Worm (Caenorhabditis elegans): ENCODE measurements around the gene F14H12.8.

DNA sequence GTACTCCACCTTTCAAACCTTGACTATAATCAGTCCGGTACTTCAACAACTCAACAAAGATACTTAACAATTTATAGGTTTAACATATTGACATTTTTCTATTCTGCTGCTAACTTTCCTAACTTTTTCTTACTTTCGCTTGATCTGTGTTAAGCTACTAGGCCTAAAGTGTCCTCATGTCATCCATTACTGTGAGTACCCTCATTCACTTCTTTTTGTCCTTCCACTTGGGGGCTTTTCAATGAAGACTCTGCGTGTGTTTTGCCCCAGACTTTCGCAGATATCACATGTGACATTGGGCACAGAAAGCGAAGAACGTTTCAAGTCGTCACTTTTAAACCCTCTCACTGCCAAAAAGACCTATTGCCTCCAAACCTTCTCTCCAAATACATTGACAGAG lies 39.9 kb upstream of the F14H12.8 start:
- no peak for TF ChIP-seq lin-13 (tag; optimal IDR thresholded peaks at IDR 0.05)
- no peak for TF ChIP-seq nhr-28 (tag; optimal IDR thresholded peaks at IDR 0.05)
- TF ChIP-seq elt-3 (tag; optimal IDR thresholded peaks at IDR 0.05): no peak
- TF ChIP-seq unc-62 (GFP tag; optimal IDR thresholded peaks at IDR 0.05): no peak
